Worm (Caenorhabditis elegans): ENCODE data around the gene W08F4.13.

W08F4.13 gene

DNA sequence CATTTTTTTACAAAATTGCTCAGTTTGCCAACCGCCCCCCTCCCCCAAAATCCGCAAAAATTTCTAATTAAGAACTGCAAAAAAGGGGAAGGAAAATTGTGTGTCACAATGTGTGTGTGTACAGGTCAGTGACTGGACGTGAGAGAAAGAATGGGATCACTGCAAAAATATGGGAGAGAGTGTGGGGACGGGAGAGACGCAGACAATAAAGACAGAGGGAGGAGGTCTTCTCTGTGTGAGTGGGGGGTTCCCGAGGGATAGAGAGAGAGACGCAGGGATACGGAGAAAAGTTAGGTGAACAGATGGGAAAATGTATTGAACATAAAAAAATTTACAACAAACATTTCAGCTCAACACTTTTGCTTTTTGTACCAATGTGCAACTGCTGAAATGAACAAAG is 41.3 kb downstream of the W08F4.13 start (continued):
- TF ChIP-seq dmd-8 (GFP tag; IDR thresholded peaks at IDR 0.05) = no peak
- no peak for TF ChIP-seq egl-27 (tag; optimal IDR thresholded peaks at IDR 0.05)
- TF ChIP-seq pqm-1 (tag; optimal IDR thresholded peaks at IDR 0.05) = no peak
- peak; percentile 40 for TF ChIP-seq dve-1 (tag; optimal IDR thresholded peaks at IDR 0.05; ENCODE audit: insufficient read depth)
- peak; percentile 34 for TF ChIP-seq rbr-2 (tag; optimal IDR thresholded peaks at IDR 0.05)
- no peak for TF ChIP-seq ceh-44 (GFP tag; IDR thresholded peaks at IDR 0.05)
- no peak for TF ChIP-seq daf-12 (tag; optimal IDR thresholded peaks at IDR 0.05)
- no peak for TF ChIP-seq zfp-2 (tag; optimal IDR thresholded peaks at IDR 0.05)
- no peak for TF ChIP-seq cey-2 (tag; optimal IDR thresholded peaks at IDR 0.05; ENCODE audit: borderline replicate concordance, insufficient read depth)
- TF ChIP-seq ztf-7 (tag; optimal IDR thresholded peaks at IDR 0.05) = no peak

ce11 chrII:627205-627604 is 42.6 kb downstream of the W08F4.13 start, which contains the start of gene arrd-1:
Gene arrd-1, plus strand, starts transcription at chrII:627505.
- no peak for TF ChIP-seq daf-19 (GFP tag; conservative IDR thresholded peaks at IDR 0.05)
- TF ChIP-seq Y48G9A.11 (GFP tag; IDR thresholded peaks at IDR 0.05) = no peak
- TF ChIP-seq fkh-10 (GFP tag; optimal IDR thresholded peaks at IDR 0.05) = no peak

DNA sequence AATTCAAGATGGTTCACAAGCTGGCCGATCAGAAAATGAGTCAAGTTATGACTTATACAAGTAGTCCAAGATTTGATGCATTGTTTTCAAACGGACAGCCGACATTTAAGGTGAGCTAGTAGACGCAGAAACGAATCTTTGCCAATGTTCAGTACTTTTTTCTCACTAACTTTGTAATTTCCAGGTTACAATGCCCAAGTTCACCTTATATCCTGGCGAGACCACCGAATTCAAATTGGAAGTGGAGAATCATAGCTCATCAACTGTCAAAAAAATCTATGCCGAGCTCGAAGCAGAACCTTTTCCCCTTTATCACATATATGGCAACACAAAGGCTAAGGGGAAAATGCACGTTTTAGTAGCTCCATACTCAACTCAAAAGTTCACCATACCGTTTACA is 43.3 kb downstream of the W08F4.13 start:
- TF ChIP-seq lin-39 (tag; optimal IDR thresholded peaks at IDR 0.05) (no peak), unc-62 (GFP tag; optimal IDR thresholded peaks at IDR 0.05 in 1 of 2) (peak in 1 of 2 experiments; percentile 95), unc-62 (tag; optimal IDR thresholded peaks at IDR 0.05) (no peak)

DNA sequence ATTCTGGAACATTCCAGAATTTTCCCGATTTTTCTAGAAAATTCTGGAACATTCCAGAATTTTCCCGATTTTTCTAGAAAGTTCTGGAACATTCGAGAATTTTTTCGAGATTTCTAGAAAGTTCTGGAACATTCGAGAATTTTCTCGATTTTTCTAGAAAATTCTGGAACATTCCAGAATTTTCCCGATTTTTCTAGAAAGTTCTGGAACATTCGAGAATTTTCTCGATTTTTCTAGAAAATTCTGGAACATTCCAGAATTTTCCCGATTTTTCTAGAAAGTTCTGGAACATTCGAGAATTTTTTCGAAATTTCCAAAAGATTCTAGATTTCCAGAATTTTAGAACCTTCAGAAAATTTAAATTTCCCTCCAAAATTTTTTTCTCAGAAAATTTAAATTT is 47.9 kb downstream of the W08F4.13 start:
- peak; percentile 48; the same call in 1 of the 2 replicates for TF ChIP-seq lim-7 (GFP tag; IDR thresholded peaks at IDR 0.05)

- TF ChIP-seq set-16 (GFP tag; IDR thresholded peaks at IDR 0.05) = peak; percentile 81
These were observed 48.5 kb downstream of the W08F4.13 start for ce11 chrII:633144-633543.

ce11 chrII:633984-634383 is 49.4 kb downstream of the W08F4.13 start, which contains the start of gene T04B8.1:
Gene T04B8.1, plus strand, starts transcription at chrII:634284.
- TF ChIP-seq mxl-2 (GFP tag; conservative IDR thresholded peaks at IDR 0.05) (no peak), aha-1 (tag) (peak; percentile 29)
